Fruit fly (Drosophila melanogaster) whole organism, embryonic: Measurements from ENCODE around the gene Rpn11.

Experiments used
- Atf6 ChIP-seq: fragments of 200-800 bp; sonication (Bioruptor generic); IDR thresholded peaks from 2 replicates; pipeline ENCODE4 v1.3.6; 2022; ENCODE audit warnings: missing biosample characterization, missing genetic modification characterization
- CG10209 ChIP-seq: fragments of 200-800 bp; sonication (Bioruptor generic); optimal IDR thresholded peaks from 3 replicates; lab custom pipeline; 2017; ENCODE audit warnings: missing biosample characterization, mild to moderate bottlenecking, missing genetic modification characterization, missing genetic modification reagents
- CG1024 ChIP-seq: fragments of 200-800 bp; sonication (Bioruptor generic); IDR thresholded peaks from 2 replicates; pipeline ENCODE4 v1.3.6; 2022; ENCODE audit warnings: missing biosample characterization, missing genetic modification characterization
- CG11504 ChIP-seq: fragments of 200-800 bp; sonication (Bioruptor generic); optimal IDR thresholded peaks from 3 replicates; lab custom pipeline; 2019; ENCODE audit warnings: missing biosample characterization, mild to moderate bottlenecking, missing genetic modification characterization, moderate library complexity
- CG12155 ChIP-seq: fragments of 200-800 bp; sonication (Bioruptor generic); optimal IDR thresholded peaks from 3 replicates; lab custom pipeline; 2016; ENCODE audit warnings: missing biosample characterization, missing genetic modification characterization
- CG14014 ChIP-seq: fragments of 200-800 bp; sonication (Bioruptor generic); IDR thresholded peaks from 2 replicates; pipeline ENCODE4 v1.3.6; 2022; ENCODE audit warnings: missing biosample characterization, missing genetic modification characterization
- CG1529 ChIP-seq: fragments of 200-800 bp; sonication (Bioruptor generic); optimal IDR thresholded peaks from 3 replicates; lab custom pipeline; 2018; ENCODE audit warnings: missing biosample characterization, missing genetic modification characterization
- CG16863 ChIP-seq: fragments of 200-800 bp; sonication (Bioruptor generic); optimal IDR thresholded peaks from 3 replicates; lab custom pipeline; 2016; ENCODE audit warnings: missing biosample characterization, missing genetic modification characterization
- CG17359 ChIP-seq: fragments of 200-800 bp; sonication (Bioruptor generic); optimal IDR thresholded peaks from 3 replicates; lab custom pipeline; 2018; ENCODE audit warnings: missing biosample characterization, mild to moderate bottlenecking, missing genetic modification characterization, moderate library complexity
- CG17802 ChIP-seq: fragments of 200-800 bp; sonication (Bioruptor generic); optimal IDR thresholded peaks from 2 replicates; lab custom pipeline; 2018; ENCODE audit warnings: missing biosample characterization, mild to moderate bottlenecking, missing genetic modification characterization, moderate library complexity
- CG1792 ChIP-seq: fragments of 200-800 bp; sonication (Bioruptor generic); optimal IDR thresholded peaks from 2 replicates; lab custom pipeline; 2016; ENCODE audit warnings: missing biosample characterization, missing genetic modification characterization
- CG2712 ChIP-seq: fragments of 200-800 bp; optimal IDR thresholded peaks from 3 replicates; lab custom pipeline; 2019; ENCODE audit warnings: missing biosample characterization, mild to moderate bottlenecking, missing genetic modification characterization, moderate library complexity
- CG2889 ChIP-seq: fragments of 200-800 bp; sonication (Bioruptor generic); IDR thresholded peaks from 3 replicates; pipeline ENCODE4 v1.3.6; 2022; ENCODE audit warnings: missing biosample characterization, missing genetic modification characterization
- CG30403 ChIP-seq: fragments of 200-800 bp; sonication (Bioruptor generic); optimal IDR thresholded peaks from 3 replicates; lab custom pipeline; 2016; ENCODE audit warnings: missing biosample characterization, missing genetic modification characterization
- CG32767 ChIP-seq: fragments of 200-800 bp; sonication (Bioruptor generic); IDR thresholded peaks from 2 replicates; pipeline ENCODE4 v1.3.6; 2022; ENCODE audit warnings: missing biosample characterization, missing genetic modification characterization
- CG33213 ChIP-seq: fragments of 200-800 bp; sonication (Bioruptor generic); optimal IDR thresholded peaks from 3 replicates; lab custom pipeline; 2016; ENCODE audit warnings: missing biosample characterization, missing genetic modification characterization
- CG4360 ChIP-seq: fragments of 200-800 bp; sonication (Bioruptor generic); IDR thresholded peaks from 2 replicates; pipeline ENCODE4 v1.3.6; 2022; ENCODE audit warnings: missing biosample characterization, missing genetic modification characterization
- CG5245 ChIP-seq: fragments of 200-800 bp; sonication (Bioruptor generic); optimal IDR thresholded peaks from 3 replicates; lab custom pipeline; 2016; ENCODE audit warnings: missing biosample characterization, missing genetic modification characterization
- CG7556 ChIP-seq: fragments of 200-800 bp; sonication (Bioruptor generic); optimal IDR thresholded peaks from 2 replicates; lab custom pipeline; 2017; ENCODE audit warnings: missing biosample characterization, mild to moderate bottlenecking, missing genetic modification characterization
- CG8089 ChIP-seq: fragments of 200-800 bp; sonication (Bioruptor generic); optimal IDR thresholded peaks from 3 replicates; lab custom pipeline; 2016; ENCODE audit warnings: missing biosample characterization, missing genetic modification characterization
- CG8359 ChIP-seq: fragments of 200-800 bp; sonication (Bioruptor generic); optimal IDR thresholded peaks from 2 replicates; lab custom pipeline; 2017; ENCODE audit warnings: missing biosample characterization, mild to moderate bottlenecking, missing genetic modification characterization, borderline replicate concordance
- D ChIP-seq, 2 experiments: fragments of 200-800 bp in 1 of 2; fragments of >200 bp in 1 of 2; sonication (Bioruptor generic) in 1 of 2; optimal IDR thresholded peaks; 2 replicates in 1 of 2; 3 replicates in 1 of 2; lab custom pipeline; 2017; ENCODE audit warnings: mild to moderate bottlenecking in 1 of 2, missing biosample characterization in 1 of 2, missing genetic modification characterization in 1 of 2, missing genetic modification reagents in 1 of 2
- Gug ChIP-seq: fragments of 200-800 bp; sonication (Bioruptor generic); IDR thresholded peaks from 4 replicates; pipeline ENCODE4 v1.3.6; 2022; ENCODE audit warnings: missing biosample characterization, missing genetic modification characterization
- Hr78 ChIP-seq, 2 experiments: fragments of 200-800 bp in 1 of 2; fragments of >200 bp in 1 of 2; sonication (Bioruptor generic) in 1 of 2; optimal IDR thresholded peaks; 2 replicates each; lab custom pipeline; 2017 to 2019; ENCODE audit warnings: missing biosample characterization in 2 of 2, missing genetic modification characterization in 2 of 2, mild to moderate bottlenecking in 1 of 2, moderate library complexity in 1 of 2
- Nf-YC ChIP-seq: fragments of 200-800 bp; optimal IDR thresholded peaks from 3 replicates; lab custom pipeline; 2019; ENCODE audit warnings: missing biosample characterization, mild to moderate bottlenecking, missing genetic modification characterization, moderate library complexity
- NfI ChIP-seq: fragments of 200-800 bp; sonication (Bioruptor generic); optimal IDR thresholded peaks from 3 replicates; lab custom pipeline; 2018; ENCODE audit warnings: missing biosample characterization, mild to moderate bottlenecking, missing genetic modification characterization, moderate library complexity
- Sin3A ChIP-seq: fragments of >200 bp; optimal IDR thresholded peaks from 2 replicates; lab custom pipeline; 2018
- Sox100B ChIP-seq: fragments of 200-800 bp; sonication (Bioruptor generic); optimal IDR thresholded peaks from 3 replicates; lab custom pipeline; 2018; ENCODE audit warnings: missing biosample characterization, mild to moderate bottlenecking, missing genetic modification characterization
- Taf1 ChIP-seq: fragments of 200-800 bp; sonication (Bioruptor generic); IDR thresholded peaks from 2 replicates; pipeline ENCODE4 v1.3.6; 2022; ENCODE audit warnings: missing biosample characterization, missing genetic modification characterization
- Usf ChIP-seq: fragments of 200-800 bp; sonication (Bioruptor generic); optimal IDR thresholded peaks from 2 replicates; lab custom pipeline; 2017; ENCODE audit warnings: missing genotype, missing biosample characterization, missing genetic modification characterization
- ap ChIP-seq: fragments of 200-800 bp; sonication (Bioruptor generic); IDR thresholded peaks from 2 replicates; pipeline ENCODE4 v1.3.6; 2022; ENCODE audit warnings: missing biosample characterization, missing genetic modification characterization
- croc ChIP-seq: fragments of 200-800 bp; sonication (Bioruptor generic); conservative IDR thresholded peaks from 3 replicates; pipeline ENCODE4 v1.3.6; 2022; ENCODE audit warnings: missing biosample characterization, missing genetic modification characterization
- dan ChIP-seq: fragments of 200-800 bp; sonication (Bioruptor generic); IDR thresholded peaks from 2 replicates; pipeline ENCODE4 v1.3.6; 2022; ENCODE audit warnings: missing biosample characterization, missing genetic modification characterization
- ewg ChIP-seq: fragments of 200-800 bp; sonication (Bioruptor generic); optimal IDR thresholded peaks from 3 replicates; lab custom pipeline; 2017; ENCODE audit warnings: mild to moderate bottlenecking, missing biosample characterization, missing genetic modification reagents, missing genetic modification characterization
- her ChIP-seq: fragments of 200-800 bp; sonication (Bioruptor generic); optimal IDR thresholded peaks from 2 replicates; lab custom pipeline; 2016; ENCODE audit warnings: missing biosample characterization, missing genetic modification characterization
- hth ChIP-seq: fragments of >200 bp; optimal IDR thresholded peaks from 2 replicates; lab custom pipeline; 2017; ENCODE audit warnings: inconsistent platforms
- jumu ChIP-seq: fragments of 200-800 bp; sonication (Bioruptor generic); optimal IDR thresholded peaks from 3 replicates; lab custom pipeline; 2016; ENCODE audit warnings: missing biosample characterization, missing genetic modification characterization
- kay ChIP-seq: fragments of 200-800 bp; sonication (Bioruptor generic); optimal IDR thresholded peaks from 2 replicates; lab custom pipeline; 2016; ENCODE audit warnings: missing biosample characterization, missing genetic modification characterization
- lov ChIP-seq, 2 experiments: fragments of 200-800 bp in 1 of 2; fragments of >200 bp in 1 of 2; sonication (Bioruptor generic) in 1 of 2; IDR thresholded peaks in 1 of 2; optimal IDR thresholded peaks in 1 of 2; 2 replicates in 1 of 2; 3 replicates in 1 of 2; pipeline versions ENCODE4 v1.3.6 to Lab custom; 2017 to 2022; ENCODE audit warnings: missing biosample characterization in 1 of 2, missing genetic modification characterization in 1 of 2
- luna ChIP-seq: fragments of 200-800 bp; sonication (Bioruptor generic); optimal IDR thresholded peaks from 2 replicates; lab custom pipeline; 2016; ENCODE audit warnings: missing biosample characterization, missing genetic modification characterization
- nau ChIP-seq: fragments of 200-800 bp; sonication (Bioruptor generic); optimal IDR thresholded peaks from 3 replicates; lab custom pipeline; 2017; ENCODE audit warnings: missing biosample characterization, mild to moderate bottlenecking, missing genetic modification characterization, missing genetic modification reagents
- odd ChIP-seq: fragments of 200-800 bp; sonication (Bioruptor generic); optimal IDR thresholded peaks from 2 replicates; lab custom pipeline; 2017; ENCODE audit warnings: missing biosample characterization, mild to moderate bottlenecking, missing genetic modification characterization
- peb ChIP-seq: fragments of 200-800 bp; sonication (Bioruptor generic); IDR thresholded peaks from 2 replicates; pipeline ENCODE4 v1.3.6; 2022; ENCODE audit warnings: missing biosample characterization, missing genetic modification characterization
- pho ChIP-seq: fragments of 200-800 bp; sonication (Bioruptor generic); optimal IDR thresholded peaks from 2 replicates; lab custom pipeline; 2016; ENCODE audit warnings: missing biosample characterization, missing genetic modification characterization
- pnt ChIP-seq: fragments of 200-800 bp; sonication (Bioruptor generic); optimal IDR thresholded peaks from 3 replicates; lab custom pipeline; 2016; ENCODE audit warnings: missing biosample characterization, missing genetic modification characterization
- salm ChIP-seq: fragments of 200-800 bp; sonication (Bioruptor generic); optimal IDR thresholded peaks from 2 replicates; lab custom pipeline; 2018; ENCODE audit warnings: missing biosample characterization, mild to moderate bottlenecking, missing genetic modification characterization
- scrt ChIP-seq: fragments of 200-800 bp; sonication (Bioruptor generic); optimal IDR thresholded peaks from 2 replicates; lab custom pipeline; 2018; ENCODE audit warnings: missing biosample characterization, mild to moderate bottlenecking, missing genetic modification characterization, moderate library complexity
- sim ChIP-seq: fragments of 200-800 bp; sonication (Bioruptor generic); IDR thresholded peaks from 2 replicates; pipeline ENCODE4 v1.3.6; 2022; ENCODE audit warnings: missing biosample characterization, missing genetic modification characterization
- usp ChIP-seq: fragments of >200 bp; optimal IDR thresholded peaks from 2 replicates; lab custom pipeline; 2017; ENCODE audit warnings: missing biosample characterization, missing genetic modification characterization
- zf30C ChIP-seq: fragments of 200-800 bp; sonication (Bioruptor generic); optimal IDR thresholded peaks from 3 replicates; lab custom pipeline; 2018; ENCODE audit warnings: missing biosample characterization, mild to moderate bottlenecking, missing genetic modification characterization

The Rpn11 gene

dm6 chr2L:5060952-5061478 is 1.4 kb upstream of the Rpn11 start (continued):
- TF ChIP-seq ap (peak; percentile 63), hth (lab: Kevin White, UChicago) (no peak), CG1792 (GFP tag; lab: Kevin White, UChicago) (peak; percentile 56), kay (peak; percentile 74), CG5245 (peak; percentile 44), CG1024 (GFP tag; lab: Robert Waterston, UW) (peak; percentile 41; the same call in 1 of the 2 replicates), CG10209 (GFP tag; lab: Kevin White, UChicago) (peak; percentile 66), Sin3A (lab: Kevin White, UChicago) (no peak), lov (optimal IDR thresholded peaks at IDR 0.05; lab: Kevin White, UChicago) (no peak), lov (GFP tag; IDR thresholded peaks at IDR 0.05; lab: Robert Waterston, UW) (0 out of 3 replicates have a peak, but pooled peaks have one; percentile 20), CG8359 (GFP tag; lab: Kevin White, UChicago) (peak; percentile 15), scrt (GFP tag; lab: Kevin White, UChicago) (peak; percentile 67), CG17802 (tag; lab: Kevin White, UChicago) (no peak), CG14014 (peak; percentile 87), CG32767 (GFP tag; lab: Robert Waterston, UW) (no peak), CG7556 (GFP tag; lab: Kevin White, UChicago) (peak; percentile 75), CG30403 (GFP tag; lab: Kevin White, UChicago) (peak; percentile 58), usp (GFP tag; lab: Kevin White, UChicago) (no peak), CG2889 (GFP tag; lab: Robert Waterston, UW) (peak; percentile 45; the same call in 1 of the 3 replicates), Gug (GFP tag; lab: Robert Waterston, UW) (no peak), CG16863 (GFP tag; lab: Kevin White, UChicago) (no peak), Atf6 (GFP tag; lab: Robert Waterston, UW) (peak; percentile 80), pho (GFP tag; lab: Kevin White, UChicago) (peak; percentile 20), CG4360 (peak; percentile 33; the same call in 1 of the 2 replicates), luna (peak; percentile 34), pnt (peak; percentile 60), CG33213 (peak; percentile 28), Taf1 (GFP tag; lab: Robert Waterston, UW) (peak; percentile 72), zf30C (GFP tag; lab: Kevin White, UChicago) (peak; percentile 70), peb (GFP tag; lab: Robert Waterston, UW) (0 out of 2 replicates have a peak, but pooled peaks have one; percentile 16), D (optimal IDR thresholded peaks at IDR 0.05; lab: Kevin White, UChicago) (no peak), D (GFP tag; optimal IDR thresholded peaks at IDR 0.05; lab: Kevin White, UChicago) (peak; percentile 32), CG1529 (peak; percentile 4), croc (GFP tag; lab: Robert Waterston, UW) (peak; percentile 30; the same call in 2 of the 3 replicates), Nf-YC (tag; lab: Kevin White, UChicago) (peak; percentile 28), sim (GFP tag; lab: Robert Waterston, UW) (no peak), dan (GFP tag; lab: Robert Waterston, UW) (no peak), nau (GFP tag; lab: Kevin White, UChicago) (peak; percentile 81), Hr78 (GFP tag; optimal IDR thresholded peaks at IDR 0.05; lab: Kevin White, UChicago) (no peak), CG2712 (tag; lab: Kevin White, UChicago) (peak; percentile 57), her (GFP tag; lab: Kevin White, UChicago) (peak; percentile 50), Sox100B (GFP tag; lab: Kevin White, UChicago) (peak; percentile 63), CG11504 (tag; lab: Kevin White, UChicago) (peak; percentile 71), jumu (GFP tag; lab: Kevin White, UChicago) (peak; percentile 68), CG8089 (GFP tag; lab: Kevin White, UChicago) (no peak), Usf (GFP tag; lab: Kevin White, UChicago) (no peak), CG12155 (peak; percentile 42), NfI (GFP tag; lab: Kevin White, UChicago) (peak; percentile 40), salm (tag; lab: Kevin White, UChicago) (peak; percentile 24), ewg (GFP tag; lab: Kevin White, UChicago) (peak; percentile 48), odd (GFP tag; lab: Kevin White, UChicago) (peak; percentile 72), CG17359 (peak; percentile 67)
